Worm (Caenorhabditis elegans) whole organism, early embryonic: ENCODE data around the gene spe-17.

Experiments used
- aly-1 ChIP-seq: sonication (generic microtip); optimal IDR thresholded peaks from 2 replicates; lab custom pipeline; 2016; ENCODE audit warnings: missing genetic modification characterization, missing compliant biosample characterization
- ama-1 ChIP-seq: fragments of 150-350 bp; optimal IDR thresholded peaks from 2 replicates; lab custom pipeline; 2014
- ceh-36 ChIP-seq: sonication (generic microtip); optimal IDR thresholded peaks from 2 replicates; lab custom pipeline; 2016; ENCODE audit warnings: missing genetic modification characterization, inconsistent platforms, missing compliant biosample characterization
- flt-1 ChIP-seq: fragments of 200-800 bp; sonication (Bioruptor generic); IDR thresholded peaks from 2 replicates; pipeline ENCODE4 v1.3.6; 2022; ENCODE audit warnings: missing genetic modification characterization, missing compliant biosample characterization
- hmbx-1 ChIP-seq: sonication (generic microtip); optimal IDR thresholded peaks from 2 replicates; lab custom pipeline; 2016; ENCODE audit warnings: mild to moderate bottlenecking, missing genetic modification characterization, missing compliant biosample characterization
- pes-1 ChIP-seq: fragments of 200-800 bp; sonication (Bioruptor generic); IDR thresholded peaks from 2 replicates; pipeline ENCODE4 v1.3.6; 2022; ENCODE audit warnings: missing genetic modification reagents, missing genetic modification characterization, missing compliant biosample characterization
- scrt-1 ChIP-seq: fragments of 200-800 bp; sonication (Bioruptor generic); IDR thresholded peaks from 2 replicates; pipeline ENCODE4 v1.3.6; 2022; ENCODE audit warnings: missing genetic modification characterization, missing compliant biosample characterization
- sea-1 ChIP-seq: fragments of 200-800 bp; sonication (Bioruptor generic); conservative IDR thresholded peaks from 2 replicates; pipeline ENCODE4 v1.3.6; 2022; ENCODE audit warnings: missing genetic modification characterization, missing compliant biosample characterization
- tbx-11 ChIP-seq: fragments of 200-800 bp; sonication (Bioruptor generic); IDR thresholded peaks from 2 replicates; pipeline ENCODE4 v1.3.6; 2022; ENCODE audit warnings: missing genetic modification characterization, missing compliant biosample characterization

DNA sequence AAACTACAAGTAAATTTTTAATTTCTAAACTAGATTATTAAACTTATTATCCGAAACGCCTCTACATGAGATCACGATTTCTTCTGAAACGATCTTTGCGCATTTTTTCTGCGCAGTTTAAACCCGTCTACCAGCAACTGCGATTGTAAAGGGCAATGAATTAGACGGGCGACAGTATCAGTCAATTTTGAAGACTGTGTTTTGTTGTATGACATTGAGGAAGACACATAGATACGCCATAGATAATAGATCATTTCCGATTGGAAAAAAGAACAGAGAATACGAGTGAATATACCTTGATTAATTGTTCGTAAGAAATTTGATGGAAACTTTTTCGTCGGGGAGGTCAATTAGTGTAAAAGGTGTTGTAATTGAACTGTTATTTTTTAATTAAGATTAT is 8.1 kb downstream of the spe-17 start:
- no peak for TF ChIP-seq sea-1 (GFP tag; lab: Robert Waterston, UW)
- no peak for TF ChIP-seq ama-1
- no peak for TF ChIP-seq hmbx-1 (tag; lab: Kevin White, UChicago)
- no peak for TF ChIP-seq ceh-36 (tag; lab: Kevin White, UChicago)
- TF ChIP-seq scrt-1: no peak
- TF ChIP-seq aly-1 (tag; lab: Kevin White, UChicago): no peak
- TF ChIP-seq pes-1: no peak
- TF ChIP-seq tbx-11 (GFP tag; lab: Robert Waterston, UW): no peak
- TF ChIP-seq flt-1 (GFP tag; lab: Robert Waterston, UW): no peak
